Worm (Caenorhabditis elegans) whole organism, early embryonic: ENCODE measurements around the gene K11H3.5.

Experiments
- F13C5.2 ChIP-seq: sonication (generic microtip); optimal IDR thresholded peaks from 2 replicates; lab custom pipeline; 2017; ENCODE audit warnings: mild to moderate bottlenecking, missing genetic modification characterization, inconsistent platforms, missing compliant biosample characterization
- ama-1 ChIP-seq: fragments of 150-350 bp; optimal IDR thresholded peaks from 2 replicates; lab custom pipeline; 2014
- ets-7 ChIP-seq: sonication (generic microtip); optimal IDR thresholded peaks from 2 replicates; lab custom pipeline; 2016; ENCODE audit warnings: missing genotype, missing genetic modification characterization, missing compliant biosample characterization
- flt-1 ChIP-seq: fragments of 200-800 bp; sonication (Bioruptor generic); IDR thresholded peaks from 2 replicates; pipeline ENCODE4 v1.3.6; 2022; ENCODE audit warnings: missing genetic modification characterization, missing compliant biosample characterization
- hmbx-1 ChIP-seq: sonication (generic microtip); optimal IDR thresholded peaks from 2 replicates; lab custom pipeline; 2016; ENCODE audit warnings: mild to moderate bottlenecking, missing genetic modification characterization, missing compliant biosample characterization
- hmg-4 ChIP-seq: fragments of 200-800 bp; sonication (Bioruptor generic); optimal IDR thresholded peaks from 2 replicates; lab custom pipeline; 2018; ENCODE audit warnings: mild to moderate bottlenecking, missing genetic modification characterization, missing compliant biosample characterization
- hnd-1 ChIP-seq: sonication (generic microtip); optimal IDR thresholded peaks from 2 replicates; lab custom pipeline; 2016; ENCODE audit warnings: missing genetic modification characterization, missing compliant biosample characterization

DNA sequence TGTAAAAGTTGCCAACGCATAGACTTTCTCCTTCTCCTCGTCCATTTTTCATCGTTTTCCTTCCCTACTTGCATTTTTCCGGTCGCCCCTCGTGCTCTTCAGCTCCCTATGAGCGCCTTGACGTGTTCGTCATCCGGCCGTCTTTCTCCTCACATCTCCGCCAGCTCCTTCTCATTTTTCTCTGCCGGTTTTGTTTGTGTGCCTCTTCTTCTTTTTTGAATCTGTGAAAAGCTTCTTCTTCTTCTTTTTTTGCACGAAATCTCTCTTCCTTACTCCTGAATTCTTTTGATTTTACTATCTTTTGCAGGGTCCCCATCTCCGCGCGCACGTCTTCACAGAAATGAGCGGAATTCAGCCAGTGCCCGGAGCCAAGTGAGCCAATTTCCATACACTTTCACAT is 8.0 kb downstream of the K11H3.5 start, which contains the start of gene K11H3.3:
- TF ChIP-seq hmg-4 (GFP tag; lab: Kevin White, UChicago) (no peak), ets-7 (tag; lab: Kevin White, UChicago) (no peak), ama-1 (lab: Kevin White, UChicago) (no peak), hnd-1 (tag; lab: Kevin White, UChicago) (no peak), flt-1 (GFP tag; lab: Robert Waterston, UW) (no peak), hmbx-1 (no peak), F13C5.2 (tag; lab: Kevin White, UChicago) (no peak)
